Worm (Caenorhabditis elegans): ENCODE results near the gene F54D1.1.
"Not testable (repeated sequence)": the region's sequence is repeated elsewhere in the genome, so short reads cannot be mapped to it uniquely, and the experiment has no call there.

DNA sequence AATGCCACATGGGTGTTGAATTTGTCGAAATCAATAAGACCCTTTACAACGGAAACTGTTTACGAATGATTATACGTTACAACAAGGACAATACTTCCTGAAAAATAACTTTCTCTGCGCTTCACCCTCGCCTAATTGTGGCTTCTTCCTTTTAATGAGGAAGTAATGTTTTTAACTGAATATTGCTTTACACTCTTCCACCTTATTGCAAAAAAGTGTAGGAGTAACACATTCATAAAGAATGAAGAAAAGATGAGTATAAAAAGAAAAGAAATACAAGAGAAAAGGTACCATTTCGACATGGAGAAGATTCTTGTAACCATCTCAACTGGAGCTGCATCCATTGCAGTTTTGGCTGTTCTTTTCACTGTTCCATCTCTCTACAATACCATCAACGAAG is 1.5 kb downstream of the F54D1.1 start, which contains the start of gene col-126:
- not testable (repeated sequence) for TF ChIP-seq bed-2 (GFP tag; IDR thresholded peaks at IDR 0.05); unc-130 (GFP tag; optimal IDR thresholded peaks at IDR 0.05); ccch-3 (GFP tag; optimal IDR thresholded peaks at IDR 0.05); ceh-100 (GFP tag; IDR thresholded peaks at IDR 0.05); unc-62 (GFP tag; optimal IDR thresholded peaks at IDR 0.05); lsy-27 (tag; optimal IDR thresholded peaks at IDR 0.05; ENCODE audit: borderline replicate concordance, insufficient read depth); nfyb-1 (GFP tag; IDR thresholded peaks at IDR 0.05)
